Fruit fly (Drosophila melanogaster) whole organism, pupa: ENCODE data around the gene rgn.

Source experiments
- CG10348 ChIP-seq: fragments of 200-800 bp; sonication (Bioruptor generic); IDR thresholded peaks from 2 replicates; pipeline ENCODE4 v1.3.6; 2022; ENCODE audit warnings: missing biosample characterization, missing genetic modification characterization
- CG12605 ChIP-seq: fragments of 200-800 bp; sonication (Bioruptor generic); IDR thresholded peaks from 2 replicates; pipeline ENCODE4 v1.3.6; 2022; ENCODE audit warnings: missing biosample characterization, missing genetic modification characterization
- CG13204 ChIP-seq: fragments of 200-800 bp; sonication (Bioruptor generic); optimal IDR thresholded peaks from 2 replicates; lab custom pipeline; 2018; ENCODE audit warnings: missing biosample characterization, mild to moderate bottlenecking, missing genetic modification characterization, moderate library complexity
- CG14655 ChIP-seq: fragments of 200-800 bp; sonication (Bioruptor generic); optimal IDR thresholded peaks from 3 replicates; lab custom pipeline; 2017; ENCODE audit warnings: mild to moderate bottlenecking, missing biosample characterization, missing genetic modification reagents, missing genetic modification characterization
- CG15710 ChIP-seq: fragments of 200-800 bp; sonication (Bioruptor generic); optimal IDR thresholded peaks from 2 replicates; lab custom pipeline; 2018; ENCODE audit warnings: missing biosample characterization, mild to moderate bottlenecking, missing genetic modification characterization, moderate library complexity
- CG17806 ChIP-seq: fragments of 200-800 bp; sonication (Bioruptor generic); optimal IDR thresholded peaks from 2 replicates; lab custom pipeline; 2018; ENCODE audit warnings: missing biosample characterization, mild to moderate bottlenecking, missing genetic modification characterization, moderate library complexity
- CG32121 ChIP-seq: fragments of 200-800 bp; sonication (Bioruptor generic); IDR thresholded peaks from 2 replicates; pipeline ENCODE4 v1.3.6; 2022; ENCODE audit warnings: missing biosample characterization, missing genetic modification characterization
- CG34367 ChIP-seq: fragments of 200-800 bp; sonication (Bioruptor generic); optimal IDR thresholded peaks from 2 replicates; lab custom pipeline; 2018; ENCODE audit warnings: missing biosample characterization, mild to moderate bottlenecking, missing genetic modification characterization
- CG4496 ChIP-seq: fragments of 200-800 bp; sonication (Bioruptor generic); IDR thresholded peaks from 3 replicates; pipeline ENCODE4 v1.3.6; 2022; ENCODE audit warnings: missing biosample characterization, missing genetic modification characterization
- CG8159 ChIP-seq: fragments of 200-800 bp; sonication (Bioruptor generic); optimal IDR thresholded peaks from 3 replicates; lab custom pipeline; 2018; ENCODE audit warnings: missing biosample characterization, mild to moderate bottlenecking, missing genetic modification characterization, moderate library complexity
- CG8301 ChIP-seq: fragments of 200-800 bp; sonication (Bioruptor generic); optimal IDR thresholded peaks from 2 replicates; lab custom pipeline; 2018; ENCODE audit warnings: missing biosample characterization, mild to moderate bottlenecking, missing genetic modification characterization
- CG9948 ChIP-seq: fragments of 200-800 bp; sonication (Bioruptor generic); optimal IDR thresholded peaks from 2 replicates; lab custom pipeline; 2018; ENCODE audit warnings: missing biosample characterization, mild to moderate bottlenecking, missing genetic modification characterization, moderate library complexity
- D1 ChIP-seq: fragments of 200-800 bp; sonication (Bioruptor generic); optimal IDR thresholded peaks from 2 replicates; lab custom pipeline; 2018; ENCODE audit warnings: missing biosample characterization, mild to moderate bottlenecking, missing genetic modification characterization, moderate library complexity
- EcR ChIP-seq: fragments of 200-800 bp; sonication (Bioruptor generic); optimal IDR thresholded peaks from 3 replicates; lab custom pipeline; 2019; ENCODE audit warnings: missing biosample characterization, missing genetic modification characterization, mild to moderate bottlenecking, moderate library complexity, missing genetic modification reagents
- Ets98B ChIP-seq: fragments of 200-800 bp; sonication (Bioruptor generic); IDR thresholded peaks from 2 replicates; pipeline ENCODE4 v1.3.6; 2022; ENCODE audit warnings: missing biosample characterization, missing genetic modification characterization
- Pif1A ChIP-seq: fragments of 200-800 bp; sonication (Bioruptor generic); optimal IDR thresholded peaks from 3 replicates; lab custom pipeline; 2016; ENCODE audit warnings: missing biosample characterization, missing genetic modification characterization
- Pif1B ChIP-seq: fragments of 200-800 bp; sonication (Bioruptor generic); optimal IDR thresholded peaks from 3 replicates; lab custom pipeline; 2016; ENCODE audit warnings: missing biosample characterization, missing genetic modification characterization
- Snoo ChIP-seq: fragments of 200-800 bp; sonication (Bioruptor generic); optimal IDR thresholded peaks from 3 replicates; lab custom pipeline; 2017; ENCODE audit warnings: missing biosample characterization, mild to moderate bottlenecking, missing genetic modification characterization, inconsistent platforms
- fd96Ca ChIP-seq: fragments of 200-800 bp; sonication (Bioruptor generic); IDR thresholded peaks from 3 replicates; pipeline ENCODE4 v1.3.6; 2022; ENCODE audit warnings: missing biosample characterization, missing genetic modification characterization
- gl ChIP-seq: fragments of 200-800 bp; sonication (Bioruptor generic); optimal IDR thresholded peaks from 2 replicates; lab custom pipeline; 2018; ENCODE audit warnings: missing biosample characterization, mild to moderate bottlenecking, missing genetic modification characterization
- rn ChIP-seq: fragments of 200-800 bp; sonication (Bioruptor generic); IDR thresholded peaks from 2 replicates; pipeline ENCODE4 v1.3.6; 2022; ENCODE audit warnings: missing biosample characterization, missing genetic modification characterization

The rgn gene

DNA sequence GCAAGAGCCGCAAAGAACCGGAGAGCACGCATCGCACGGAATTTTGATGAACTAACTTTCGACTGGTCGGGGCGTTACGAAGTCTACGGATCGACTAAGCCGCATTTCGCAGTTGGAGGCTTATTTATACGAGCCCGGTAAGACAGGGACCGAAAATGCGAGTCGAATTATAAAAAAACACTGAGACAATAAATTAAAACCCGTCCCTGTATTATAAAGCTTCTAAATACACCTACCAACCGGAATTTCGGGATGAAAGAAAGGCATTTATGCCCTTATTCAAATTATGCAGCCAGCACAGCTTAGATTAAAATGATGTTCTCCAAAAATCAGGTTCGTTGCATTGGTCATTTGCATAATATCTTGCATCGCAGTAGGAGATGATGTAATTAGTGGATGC is 62.4 kb downstream of the rgn start, which contains the start of gene Alp1:
Gene Alp1, minus strand, starts transcription at position 101 of the 400 bp plus-strand sequence.
- TF ChIP-seq Ets98B (GFP tag; lab: Robert Waterston, UW) (no peak), CG14655 (no peak), CG4496 (GFP tag; lab: Robert Waterston, UW) (no peak), fd96Ca (GFP tag; lab: Robert Waterston, UW) (no peak), D1 (no peak), CG17806 (tag; lab: Kevin White, UChicago) (no peak), CG9948 (no peak), CG12605 (no peak), CG8159 (no peak), CG34367 (tag; lab: Kevin White, UChicago) (no peak)

- TF ChIP-seq CG14655 (no peak), CG8301 (tag; lab: Kevin White, UChicago) (no peak), CG13204 (no peak), Pif1A (GFP tag; lab: Kevin White, UChicago) (no peak), CG4496 (GFP tag; lab: Robert Waterston, UW) (no peak; the same call in 2 of the 3 replicates), Ets98B (GFP tag; lab: Robert Waterston, UW) (no peak)
Observed at dm6 chr3L:21445704-21446103, 63.4 kb downstream of the rgn start, which contains the start of gene Syx7. TSS of gene Syx7 (plus strand) at chr3L:21445834.

DNA sequence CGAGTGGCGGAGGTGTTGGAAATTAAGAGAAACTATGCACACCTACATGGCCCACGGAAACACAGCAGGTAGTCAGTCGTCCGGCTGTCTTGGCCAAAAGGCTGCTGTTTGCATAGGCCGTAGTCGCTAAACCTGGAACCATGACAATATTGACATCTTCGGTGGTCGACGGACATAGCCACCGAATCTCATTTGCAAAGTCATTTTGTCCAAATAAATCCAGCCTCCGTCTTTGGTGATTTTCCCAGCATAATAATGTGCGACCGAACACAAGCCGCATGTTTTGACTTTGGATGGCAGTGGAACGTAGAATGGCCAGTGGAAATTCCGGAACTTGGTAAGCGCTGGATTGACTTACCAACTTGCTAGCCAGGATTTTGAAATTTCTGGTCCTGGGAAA is 67.0 kb downstream of the rgn start:
- no peak for TF ChIP-seq CG4496 (GFP tag; lab: Robert Waterston, UW)
- no peak for TF ChIP-seq gl (tag; lab: Kevin White, UChicago)
- no peak for TF ChIP-seq EcR
- no peak for TF ChIP-seq CG34367 (tag; lab: Kevin White, UChicago)

DNA sequence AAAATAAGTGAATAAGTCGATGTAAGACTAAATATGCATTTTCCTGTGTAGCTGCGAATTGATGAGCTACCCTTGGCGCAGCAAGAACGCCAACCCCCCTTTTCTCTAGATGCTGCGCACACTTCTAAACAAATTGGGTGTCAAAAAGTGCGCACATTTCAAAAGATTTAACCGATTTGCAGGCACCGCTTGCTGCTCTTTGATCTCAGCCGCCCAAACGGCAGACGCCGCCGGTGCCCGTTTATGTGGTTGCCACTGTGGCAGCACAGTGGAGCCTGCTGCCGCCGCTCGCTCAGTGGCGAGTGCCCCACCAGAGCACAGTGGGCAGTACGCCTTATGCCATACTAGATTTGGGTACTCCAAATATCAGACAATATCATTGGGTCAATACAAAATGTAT is 68.2 kb downstream of the rgn start:
- no peak for TF ChIP-seq CG8301 (tag; lab: Kevin White, UChicago)
- no peak for TF ChIP-seq CG32121 (GFP tag; lab: Robert Waterston, UW)
- TF ChIP-seq rn (GFP tag; lab: Robert Waterston, UW): no peak
- TF ChIP-seq Ets98B (GFP tag; lab: Robert Waterston, UW): no peak
- TF ChIP-seq CG15710 (tag; lab: Kevin White, UChicago): no peak
- no peak for TF ChIP-seq CG8159
- TF ChIP-seq CG10348 (GFP tag; lab: Robert Waterston, UW): no peak
- TF ChIP-seq CG14655: no peak
- TF ChIP-seq gl (tag; lab: Kevin White, UChicago): no peak

dm6 chr3L:21453623-21454022 is 71.3 kb downstream of the rgn start:
- TF ChIP-seq Pif1B (GFP tag; lab: Kevin White, UChicago) (peak; percentile 57), Pif1A (GFP tag; lab: Kevin White, UChicago) (peak; percentile 70), CG14655 (peak; percentile 56), CG9948 (peak; percentile 70), CG8301 (tag; lab: Kevin White, UChicago) (peak; percentile 34), CG17806 (tag; lab: Kevin White, UChicago) (peak; percentile 72), CG4496 (GFP tag; lab: Robert Waterston, UW) (0 out of 3 replicates have a peak, but pooled peaks have one; percentile 23), gl (tag; lab: Kevin White, UChicago) (peak; percentile 32), CG13204 (no peak), rn (GFP tag; lab: Robert Waterston, UW) (no peak), D1 (no peak), CG15710 (tag; lab: Kevin White, UChicago) (peak; percentile 65), CG8159 (peak; percentile 71), EcR (no peak), CG34367 (tag; lab: Kevin White, UChicago) (peak; percentile 61)

DNA sequence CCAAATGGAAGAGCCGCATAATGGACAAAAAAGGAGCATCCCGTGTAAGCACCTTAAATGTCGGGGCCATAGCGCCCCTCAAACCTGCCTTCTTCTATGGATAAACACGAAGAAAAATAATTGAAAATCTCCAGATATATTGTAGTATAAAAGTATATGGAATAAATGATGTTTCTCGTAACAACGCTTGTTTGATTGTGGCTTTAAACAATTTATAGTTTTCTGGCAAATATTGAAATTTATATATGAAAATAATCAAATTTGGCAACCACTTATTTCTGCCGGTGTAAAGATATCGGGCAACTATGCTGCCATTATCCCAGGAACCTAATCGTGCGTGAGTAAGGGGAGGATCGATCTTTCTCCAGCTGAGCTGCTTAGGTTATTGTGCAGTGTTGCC is 72.9 kb downstream of the rgn start:
- TF ChIP-seq CG13204 (no peak), Snoo (tag; lab: Kevin White, UChicago) (no peak), Pif1A (GFP tag; lab: Kevin White, UChicago) (no peak), Ets98B (GFP tag; lab: Robert Waterston, UW) (no peak), CG4496 (GFP tag; lab: Robert Waterston, UW) (no peak), CG17806 (tag; lab: Kevin White, UChicago) (no peak), CG8159 (no peak), CG12605 (no peak), rn (GFP tag; lab: Robert Waterston, UW) (no peak), CG9948 (no peak), CG8301 (tag; lab: Kevin White, UChicago) (no peak), EcR (no peak), Pif1B (GFP tag; lab: Kevin White, UChicago) (no peak), gl (tag; lab: Kevin White, UChicago) (no peak)

- TF ChIP-seq Pif1B (GFP tag; lab: Kevin White, UChicago) (no peak), CG4496 (GFP tag; lab: Robert Waterston, UW) (no peak), CG13204 (no peak), Pif1A (GFP tag; lab: Kevin White, UChicago) (no peak), CG8301 (tag; lab: Kevin White, UChicago) (no peak), fd96Ca (GFP tag; lab: Robert Waterston, UW) (no peak), CG17806 (tag; lab: Kevin White, UChicago) (no peak), D1 (no peak), Snoo (tag; lab: Kevin White, UChicago) (no peak), gl (tag; lab: Kevin White, UChicago) (no peak), CG10348 (GFP tag; lab: Robert Waterston, UW) (no peak), CG8159 (no peak), CG15710 (tag; lab: Kevin White, UChicago) (no peak), rn (GFP tag; lab: Robert Waterston, UW) (no peak), CG9948 (no peak)
Observed at dm6 chr3L:21458736-21459135, 76.4 kb downstream of the rgn start.
